Fruit fly (Drosophila melanogaster) whole organism, prepupa: ENCODE data around the gene Cdc45.
A peak's percentile ranks its signal among the peaks of the same experiment; 100 is the strongest.

ENCODE experiments used
- CG10631 ChIP-seq: fragments of 200-800 bp; sonication (Bioruptor generic); optimal IDR thresholded peaks from 2 replicates; lab custom pipeline; 2016; ENCODE audit warnings: missing biosample characterization, missing genetic modification characterization
- CG10669 ChIP-seq: fragments of 200-800 bp; sonication (Bioruptor generic); optimal IDR thresholded peaks from 3 replicates; lab custom pipeline; 2018; ENCODE audit warnings: missing biosample characterization, mild to moderate bottlenecking, missing genetic modification characterization, moderate library complexity
- CG11294 ChIP-seq: fragments of 200-800 bp; sonication (Bioruptor generic); IDR thresholded peaks from 2 replicates; pipeline ENCODE4 v1.3.6; 2022; ENCODE audit warnings: missing biosample characterization, missing genetic modification characterization
- CG15336 ChIP-seq: fragments of 200-800 bp; sonication (Bioruptor generic); IDR thresholded peaks from 2 replicates; pipeline ENCODE4 v1.3.6; 2022; ENCODE audit warnings: missing biosample characterization, missing genetic modification characterization
- CG16779 ChIP-seq: fragments of 200-800 bp; sonication (Bioruptor generic); optimal IDR thresholded peaks from 3 replicates; lab custom pipeline; 2017; ENCODE audit warnings: missing biosample characterization, mild to moderate bottlenecking, missing genetic modification characterization
- CG3032 ChIP-seq: fragments of 200-800 bp; optimal IDR thresholded peaks from 2 replicates; lab custom pipeline; 2019; ENCODE audit warnings: missing biosample characterization, mild to moderate bottlenecking, missing genetic modification characterization, moderate library complexity
- CG34406 ChIP-seq: fragments of 200-800 bp; sonication (Bioruptor generic); optimal IDR thresholded peaks from 3 replicates; lab custom pipeline; 2016; ENCODE audit warnings: missing biosample characterization, missing genetic modification characterization
- CG6276 ChIP-seq: fragments of 200-800 bp; sonication (Bioruptor generic); optimal IDR thresholded peaks from 2 replicates; lab custom pipeline; 2017; ENCODE audit warnings: missing biosample characterization, mild to moderate bottlenecking, missing genetic modification characterization
- CG6792 ChIP-seq: fragments of 200-800 bp; sonication (Bioruptor generic); optimal IDR thresholded peaks from 3 replicates; lab custom pipeline; 2016; ENCODE audit warnings: missing biosample characterization, missing genetic modification characterization
- CG6808 ChIP-seq: fragments of 200-800 bp; sonication (Bioruptor generic); optimal IDR thresholded peaks from 3 replicates; lab custom pipeline; 2017; ENCODE audit warnings: missing biosample characterization, missing genetic modification characterization, mild to moderate bottlenecking, moderate library complexity, missing genetic modification reagents
- CG7368 ChIP-seq: fragments of 200-800 bp; sonication (Bioruptor generic); optimal IDR thresholded peaks from 3 replicates; lab custom pipeline; 2016; ENCODE audit warnings: missing biosample characterization, missing genetic modification characterization
- CG8119 ChIP-seq: fragments of 200-800 bp; sonication (Bioruptor generic); IDR thresholded peaks from 3 replicates; pipeline ENCODE4 v1.3.6; 2022; ENCODE audit warnings: missing biosample characterization, missing genetic modification characterization
- CG8319 ChIP-seq: fragments of 200-800 bp; sonication (Bioruptor generic); optimal IDR thresholded peaks from 3 replicates; lab custom pipeline; 2016; ENCODE audit warnings: missing biosample characterization, missing genetic modification characterization
- CG8632 ChIP-seq: fragments of 200-800 bp; sonication (Bioruptor generic); optimal IDR thresholded peaks from 3 replicates; lab custom pipeline; 2016; ENCODE audit warnings: missing biosample characterization, missing genetic modification characterization
- CG9139 ChIP-seq: fragments of 200-800 bp; sonication (Bioruptor generic); optimal IDR thresholded peaks from 3 replicates; lab custom pipeline; 2017; ENCODE audit warnings: missing biosample characterization, mild to moderate bottlenecking, missing genetic modification characterization
- Eip75B ChIP-seq: fragments of 200-800 bp; sonication (Bioruptor generic); optimal IDR thresholded peaks from 3 replicates; lab custom pipeline; 2016; ENCODE audit warnings: missing biosample characterization, missing genetic modification characterization
- Eip78C ChIP-seq: fragments of 200-800 bp; sonication (Bioruptor generic); peaks from one replicate; lab custom pipeline; 2016; ENCODE audit warnings: missing biosample characterization, missing genetic modification characterization
- Eip93F ChIP-seq: fragments of 200-800 bp; sonication (Bioruptor generic); optimal IDR thresholded peaks from 2 replicates; lab custom pipeline; 2016; ENCODE audit warnings: missing biosample characterization, mild to moderate bottlenecking, missing genetic modification characterization
- Hr39 ChIP-seq: fragments of 200-800 bp; sonication (Bioruptor generic); optimal IDR thresholded peaks from 2 replicates; lab custom pipeline; 2016; ENCODE audit warnings: missing biosample characterization, missing genetic modification characterization
- Hr4 ChIP-seq: fragments of 200-800 bp; sonication (Bioruptor generic); optimal IDR thresholded peaks from 3 replicates; lab custom pipeline; 2016; ENCODE audit warnings: missing biosample characterization, missing genetic modification characterization
- Smox ChIP-seq: fragments of 200-800 bp; sonication (Bioruptor generic); optimal IDR thresholded peaks from 3 replicates; lab custom pipeline; 2016; ENCODE audit warnings: missing biosample characterization, missing genetic modification characterization
- Sox14 ChIP-seq: fragments of 200-800 bp; sonication (Bioruptor generic); optimal IDR thresholded peaks from 3 replicates; lab custom pipeline; 2016; ENCODE audit warnings: missing biosample characterization, missing genetic modification characterization
- Sox15 ChIP-seq: fragments of 200-800 bp; sonication (Bioruptor generic); optimal IDR thresholded peaks from 3 replicates; lab custom pipeline; 2016; ENCODE audit warnings: missing biosample characterization, missing genetic modification characterization
- acj6 ChIP-seq: fragments of 200-800 bp; sonication (Bioruptor generic); optimal IDR thresholded peaks from 3 replicates; lab custom pipeline; 2016; ENCODE audit warnings: missing biosample characterization, missing genetic modification characterization
- dac ChIP-seq: fragments of 200-800 bp; sonication (Bioruptor generic); optimal IDR thresholded peaks from 2 replicates; lab custom pipeline; 2017; ENCODE audit warnings: missing biosample characterization, mild to moderate bottlenecking, missing genetic modification characterization
- dsx ChIP-seq: fragments of 200-800 bp; optimal IDR thresholded peaks from 3 replicates; lab custom pipeline; 2019; ENCODE audit warnings: missing biosample characterization, mild to moderate bottlenecking, missing genetic modification characterization, moderate library complexity; ENCODE audit not compliant: poor library complexity, severe bottlenecking
- eg ChIP-seq: fragments of 200-800 bp; sonication (Bioruptor generic); IDR thresholded peaks from 3 replicates; pipeline ENCODE4 v1.3.6; 2022; ENCODE audit warnings: missing biosample characterization, missing genetic modification characterization
- fkh ChIP-seq: fragments of 200-800 bp; sonication (Bioruptor generic); optimal IDR thresholded peaks from 3 replicates; lab custom pipeline; 2017; ENCODE audit warnings: missing biosample characterization, mild to moderate bottlenecking, missing genetic modification characterization, moderate library complexity
- lz ChIP-seq: fragments of 200-800 bp; sonication (Bioruptor generic); optimal IDR thresholded peaks from 3 replicates; lab custom pipeline; 2016; ENCODE audit warnings: missing biosample characterization, missing genetic modification characterization
- net ChIP-seq: fragments of 200-800 bp; sonication (Bioruptor generic); optimal IDR thresholded peaks from 3 replicates; lab custom pipeline; 2016; ENCODE audit warnings: missing biosample characterization, missing genetic modification characterization
- pdm3 ChIP-seq: fragments of 200-800 bp; sonication (Bioruptor generic); optimal IDR thresholded peaks from 3 replicates; lab custom pipeline; 2016; ENCODE audit warnings: missing biosample characterization, missing genetic modification characterization
- ss ChIP-seq, 2 experiments: fragments of 200-800 bp; sonication (Bioruptor generic); optimal IDR thresholded peaks; 2 replicates in 1 of 2; 3 replicates in 1 of 2; lab custom pipeline; 2017 to 2018; ENCODE audit warnings: mild to moderate bottlenecking in 2 of 2, missing biosample characterization in 2 of 2, missing genetic modification characterization in 2 of 2, moderate library complexity in 1 of 2
- svp ChIP-seq: fragments of 200-800 bp; sonication (Bioruptor generic); peaks from one replicate; lab custom pipeline; 2016; ENCODE audit warnings: missing biosample characterization, missing genetic modification characterization
- topi ChIP-seq: fragments of 200-800 bp; sonication (Bioruptor generic); optimal IDR thresholded peaks from 3 replicates; lab custom pipeline; 2016; ENCODE audit warnings: missing biosample characterization, missing genetic modification characterization
- vri ChIP-seq: fragments of 200-800 bp; sonication (Bioruptor generic); optimal IDR thresholded peaks from 3 replicates; lab custom pipeline; 2016; ENCODE audit warnings: missing biosample characterization, mild to moderate bottlenecking, missing genetic modification characterization

The Cdc45 gene

dm6 chrX:1052684-1053389, 22.5 kb upstream of the Cdc45 start (continued):
- TF ChIP-seq dac (GFP tag; lab: Kevin White, UChicago): no peak
- TF ChIP-seq CG9139 (GFP tag; lab: Kevin White, UChicago): peak; percentile 40
- peak; percentile 72 for TF ChIP-seq acj6 (GFP tag; lab: Kevin White, UChicago)
- TF ChIP-seq Eip75B (GFP tag; lab: Kevin White, UChicago): peak; percentile 66
- TF ChIP-seq vri (GFP tag; lab: Kevin White, UChicago): peak; percentile 63
- peak; percentile 56 for TF ChIP-seq CG3032 (tag; lab: Kevin White, UChicago)
- TF ChIP-seq CG8632 (GFP tag; lab: Kevin White, UChicago): peak; percentile 64
- TF ChIP-seq lz (GFP tag; lab: Kevin White, UChicago): peak; percentile 81
- TF ChIP-seq Hr4 (GFP tag; lab: Kevin White, UChicago): peak; percentile 55
- peak; percentile 63 for TF ChIP-seq CG8319 (GFP tag; lab: Kevin White, UChicago)
- TF ChIP-seq CG10669: peak; percentile 56
- peak; percentile 70 for TF ChIP-seq pdm3 (GFP tag; lab: Kevin White, UChicago)
- peak; percentile 77 for TF ChIP-seq topi (GFP tag; lab: Kevin White, UChicago)
- peak; percentile 74 for TF ChIP-seq CG6792 (GFP tag; lab: Kevin White, UChicago)
- peak; percentile 91 for TF ChIP-seq Eip78C (GFP tag; lab: Kevin White, UChicago)
- peak; percentile 68 for TF ChIP-seq Sox15 (GFP tag; lab: Kevin White, UChicago)
- TF ChIP-seq CG6808 (GFP tag; lab: Kevin White, UChicago): peak; percentile 63
- TF ChIP-seq CG34406: peak; percentile 77
- 0 out of 2 replicates have a peak, but pooled peaks have one; percentile 19 for TF ChIP-seq CG11294 (GFP tag; lab: Robert Waterston, UW)
- TF ChIP-seq Eip93F (GFP tag; lab: Kevin White, UChicago): no peak
- peak; percentile 68 for TF ChIP-seq Smox (GFP tag; lab: Kevin White, UChicago)

dm6 chrX:1051251-1051629, 20.9 kb upstream of the Cdc45 start, which contains the start of gene CG14629:
CG14629 (plus strand) TSS chrX:1051525.
- TF ChIP-seq Eip78C (GFP tag; lab: Kevin White, UChicago) (peak; percentile 30), vri (GFP tag; lab: Kevin White, UChicago) (peak; percentile 55), CG16779 (tag; lab: Kevin White, UChicago) (peak; percentile 1), Eip75B (GFP tag; lab: Kevin White, UChicago) (no peak), Sox14 (peak; percentile 43), CG8319 (GFP tag; lab: Kevin White, UChicago) (no peak), CG15336 (GFP tag; lab: Robert Waterston, UW) (0 out of 2 replicates have a peak, but pooled peaks have one; percentile 10), CG9139 (GFP tag; lab: Kevin White, UChicago) (no peak), svp (GFP tag; lab: Kevin White, UChicago) (peak; percentile 98), fkh (GFP tag; lab: Kevin White, UChicago) (peak; percentile 20), Sox15 (GFP tag; lab: Kevin White, UChicago) (no peak), net (peak; percentile 0)

dm6 chrX:1050617-1051250, 20.4 kb upstream of the Cdc45 start:
- TF ChIP-seq CG9139 (GFP tag; lab: Kevin White, UChicago): no peak
- TF ChIP-seq CG6276 (GFP tag; lab: Kevin White, UChicago): no peak
- TF ChIP-seq CG15336 (GFP tag; lab: Robert Waterston, UW): no peak
- TF ChIP-seq vri (GFP tag; lab: Kevin White, UChicago): no peak
- no peak for TF ChIP-seq Sox15 (GFP tag; lab: Kevin White, UChicago)
- TF ChIP-seq svp (GFP tag; lab: Kevin White, UChicago): no peak
- no peak for TF ChIP-seq CG7368
- no peak for TF ChIP-seq Smox (GFP tag; lab: Kevin White, UChicago)
- TF ChIP-seq CG10631: no peak
- no peak for TF ChIP-seq Hr39 (GFP tag; lab: Kevin White, UChicago)
- TF ChIP-seq topi (GFP tag; lab: Kevin White, UChicago): no peak

dm6 chrX:1047695-1048094, 17.3 kb upstream of the Cdc45 start:
- TF ChIP-seq CG8119 (GFP tag; lab: Robert Waterston, UW) (no peak), ss (GFP tag; optimal IDR thresholded peaks at IDR 0.05; lab: Kevin White, UChicago) (no peak), dsx (no peak), eg (GFP tag; lab: Robert Waterston, UW) (0 out of 3 replicates have a peak, but pooled peaks have one; percentile 21), fkh (GFP tag; lab: Kevin White, UChicago) (peak; percentile 21)
